Worm (Caenorhabditis elegans) whole organism, L4 larva: ENCODE data around the gene slc-30A9.

Source experiments
- nhr-76 ChIP-seq: fragments of 150-350 bp; optimal IDR thresholded peaks from 2 replicates; lab custom pipeline; 2014; ENCODE audit warnings: missing biosample characterization, missing genetic modification characterization
- pha-4 ChIP-seq, 2 experiments: fragments of 150-350 bp in 1 of 2; fragments of 200-800 bp in 1 of 2; sonication (Bioruptor generic) in 1 of 2; IDR thresholded peaks in 1 of 2; optimal IDR thresholded peaks in 1 of 2; 2 replicates each; pipeline versions ENCODE4 v1.3.6 to Lab custom; 2014 to 2022; ENCODE audit warnings: missing genetic modification characterization in 2 of 2, missing genetic modification reagents in 2 of 2, missing biosample characterization in 1 of 2, missing compliant biosample characterization in 1 of 2

- TF ChIP-seq pha-4 (GFP tag; IDR thresholded peaks at IDR 0.05; lab: Robert Waterston, UW) (no peak), pha-4 (tag; optimal IDR thresholded peaks at IDR 0.05; lab: Kevin White, UChicago) (no peak), nhr-76 (tag; lab: Kevin White, UChicago) (no peak)
These were observed 40.8 kb downstream of the slc-30A9 start, which contains the start of gene let-805 for ce11 chrIII:2657783-2658182.
